Worm (Caenorhabditis elegans): Measurements from ENCODE around the gene Y50E8A.5.

Y50E8A.5 gene

DNA sequence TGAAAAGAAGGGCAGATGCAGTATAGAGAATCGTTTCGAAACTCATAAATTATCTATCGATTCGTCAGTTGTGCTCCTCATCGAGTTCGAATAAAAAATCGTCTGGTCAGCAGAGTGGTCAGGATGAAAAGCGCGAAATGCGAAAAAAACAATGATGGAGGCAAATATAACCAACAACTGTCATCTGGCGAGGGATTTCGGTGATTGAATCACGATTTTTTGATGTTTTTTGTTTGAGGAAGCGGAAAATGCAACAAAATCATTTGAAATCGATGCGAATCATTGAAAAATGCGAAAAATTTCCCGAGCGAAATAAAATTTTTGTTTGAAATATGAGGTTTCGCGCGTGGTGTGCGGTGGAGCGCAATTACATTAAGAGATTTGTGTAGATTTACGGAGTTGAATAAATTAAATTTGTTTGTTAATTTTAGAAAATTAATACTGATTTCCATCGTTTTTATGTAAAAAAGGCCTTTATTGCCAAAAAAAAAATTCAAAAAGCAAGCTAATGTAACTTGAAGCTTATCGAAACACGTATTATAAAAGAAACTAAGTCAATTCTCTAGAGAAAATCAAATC lies 2.5 kb downstream of the Y50E8A.5 start, which contains the start of gene unc-61:
unc-61 (minus strand) TSS at position 51 of the 579 bp plus-strand sequence.
- TF ChIP-seq lsy-2 (tag; optimal IDR thresholded peaks at IDR 0.05) (no peak), drap-1 (GFP tag; optimal IDR thresholded peaks at IDR 0.05) (no peak), ceh-43 (GFP tag; optimal IDR thresholded peaks at IDR 0.05) (no peak), ces-1 (GFP tag; optimal IDR thresholded peaks at IDR 0.05) (peak; percentile 89), elt-3 (tag; optimal IDR thresholded peaks at IDR 0.05) (no peak), ceh-39 (tag; optimal IDR thresholded peaks at IDR 0.05) (no peak), zip-8 (tag; optimal IDR thresholded peaks at IDR 0.05) (no peak), mep-1 (tag; optimal IDR thresholded peaks at IDR 0.05) (peak; percentile 1), nhr-237 (tag; optimal IDR thresholded peaks at IDR 0.05) (no peak), mls-2 (tag; optimal IDR thresholded peaks at IDR 0.05) (no peak), M03D4.4 (tag; optimal IDR thresholded peaks at IDR 0.05) (no peak), elt-1 (tag; optimal IDR thresholded peaks at IDR 0.05; ENCODE audit: borderline replicate concordance, insufficient read depth) (no peak), snpc-4 (tag; optimal IDR thresholded peaks at IDR 0.05) (no peak)

- TF ChIP-seq nhr-2 (tag; optimal IDR thresholded peaks at IDR 0.05): no peak
- no peak for TF ChIP-seq lin-13 (tag; optimal IDR thresholded peaks at IDR 0.05)
- TF ChIP-seq pha-4 (tag; optimal IDR thresholded peaks at IDR 0.05): no peak
- no peak for TF ChIP-seq lsy-2 (tag; optimal IDR thresholded peaks at IDR 0.05)
- no peak for TF ChIP-seq ces-1 (GFP tag; optimal IDR thresholded peaks at IDR 0.05)
- TF ChIP-seq nhr-12 (tag; optimal IDR thresholded peaks at IDR 0.05): no peak
- TF ChIP-seq unc-120 (tag; optimal IDR thresholded peaks at IDR 0.05; ENCODE audit: poor library complexity, severe bottlenecking): no peak
- TF ChIP-seq ceh-83 (GFP tag; optimal IDR thresholded peaks at IDR 0.05): no peak
- TF ChIP-seq snpc-4 (tag; optimal IDR thresholded peaks at IDR 0.05): no peak
- no peak for TF ChIP-seq elt-3 (tag; optimal IDR thresholded peaks at IDR 0.05)
- no peak for TF ChIP-seq elt-1 (tag; optimal IDR thresholded peaks at IDR 0.05; ENCODE audit: borderline replicate concordance, insufficient read depth)
- no peak for TF ChIP-seq tbx-8 (GFP tag; optimal IDR thresholded peaks at IDR 0.05)
- no peak for TF ChIP-seq zip-8 (tag; optimal IDR thresholded peaks at IDR 0.05)
- no peak for TF ChIP-seq flh-1 (GFP tag; optimal IDR thresholded peaks at IDR 0.05)
- TF ChIP-seq hlh-1 (tag; optimal IDR thresholded peaks at IDR 0.05): no peak
- no peak for TF ChIP-seq ham-2 (GFP tag; optimal IDR thresholded peaks at IDR 0.05)
- no peak for TF ChIP-seq mls-2 (tag; optimal IDR thresholded peaks at IDR 0.05)
Observed at ce11 chrV:14729343-14729742, 7.4 kb downstream of the Y50E8A.5 start, which contains the start of gene oig-3. Gene oig-3 (plus strand): TSS chrV:14729643.

DNA sequence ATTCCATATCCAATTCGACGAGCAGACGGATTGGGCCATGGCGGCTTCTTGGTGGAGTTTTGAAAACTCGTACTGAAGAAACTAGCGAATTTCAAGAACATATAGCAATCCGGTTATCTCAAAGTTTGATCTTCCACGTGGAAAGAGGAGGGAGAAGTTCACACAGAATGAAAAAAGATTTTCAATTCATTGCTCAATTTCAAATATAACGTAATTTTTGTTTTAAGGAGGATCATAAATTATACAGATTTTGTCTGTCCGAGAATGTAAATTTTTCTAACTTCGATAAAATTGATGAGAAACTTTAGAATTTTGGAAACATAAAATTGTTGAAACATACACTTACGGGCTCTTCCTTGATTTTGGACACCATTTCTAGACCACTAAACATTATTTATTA lies 8.0 kb downstream of the Y50E8A.5 start, which contains the start of gene Y50E8A.2:
Y50E8A.2 (minus strand) TSS at position 101 of the 400 bp plus-strand sequence.
- no peak for TF ChIP-seq lsy-2 (tag; optimal IDR thresholded peaks at IDR 0.05)
- no peak for TF ChIP-seq pha-4 (tag; optimal IDR thresholded peaks at IDR 0.05)
- TF ChIP-seq nhr-237 (tag; optimal IDR thresholded peaks at IDR 0.05): no peak
- no peak for TF ChIP-seq blmp-1 (tag; optimal IDR thresholded peaks at IDR 0.05)
- no peak for TF ChIP-seq nhr-76 (tag; optimal IDR thresholded peaks at IDR 0.05)
- no peak for TF ChIP-seq drap-1 (GFP tag; optimal IDR thresholded peaks at IDR 0.05)
- no peak for TF ChIP-seq ceh-83 (GFP tag; optimal IDR thresholded peaks at IDR 0.05)
- no peak for TF ChIP-seq ham-2 (GFP tag; optimal IDR thresholded peaks at IDR 0.05)
- no peak for TF ChIP-seq tbx-8 (GFP tag; optimal IDR thresholded peaks at IDR 0.05)
- no peak for TF ChIP-seq nhr-12 (tag; optimal IDR thresholded peaks at IDR 0.05)
- no peak for TF ChIP-seq nhr-2 (tag; optimal IDR thresholded peaks at IDR 0.05)
- TF ChIP-seq bed-3 (GFP tag; optimal IDR thresholded peaks at IDR 0.05): no peak
- TF ChIP-seq unc-39 (tag; optimal IDR thresholded peaks at IDR 0.05): no peak
- no peak for TF ChIP-seq ztf-11 (tag; optimal IDR thresholded peaks at IDR 0.05)
- no peak for TF ChIP-seq unc-62 (GFP tag; optimal IDR thresholded peaks at IDR 0.05)
- no peak for TF ChIP-seq nhr-28 (tag; optimal IDR thresholded peaks at IDR 0.05)
- TF ChIP-seq ces-1 (GFP tag; optimal IDR thresholded peaks at IDR 0.05): no peak
- no peak for TF ChIP-seq ceh-39 (tag; optimal IDR thresholded peaks at IDR 0.05)
- no peak for TF ChIP-seq mls-2 (tag; optimal IDR thresholded peaks at IDR 0.05)
- no peak for TF ChIP-seq lin-32 (GFP tag; optimal IDR thresholded peaks at IDR 0.05)

- TF ChIP-seq lsy-2 (tag; optimal IDR thresholded peaks at IDR 0.05) (no peak), tbx-8 (GFP tag; optimal IDR thresholded peaks at IDR 0.05) (no peak), mep-1 (tag; optimal IDR thresholded peaks at IDR 0.05) (no peak)
Observed at ce11 chrV:14726596-14726995, 10.2 kb downstream of the Y50E8A.5 start, which contains the start of gene Y50E8A.1. Gene Y50E8A.1 (plus strand): TSS chrV:14726896.

ce11 chrV:14725409-14725808 lies 11.3 kb downstream of the Y50E8A.5 start:
- TF ChIP-seq ceh-43 (GFP tag; optimal IDR thresholded peaks at IDR 0.05): no peak
- TF ChIP-seq elt-3 (tag; optimal IDR thresholded peaks at IDR 0.05): no peak
- TF ChIP-seq mls-2 (tag; optimal IDR thresholded peaks at IDR 0.05): no peak
- TF ChIP-seq ceh-83 (GFP tag; optimal IDR thresholded peaks at IDR 0.05): no peak
- TF ChIP-seq M03D4.4 (tag; optimal IDR thresholded peaks at IDR 0.05): no peak
- no peak for TF ChIP-seq flh-1 (GFP tag; optimal IDR thresholded peaks at IDR 0.05)
- TF ChIP-seq lin-32 (GFP tag; optimal IDR thresholded peaks at IDR 0.05): no peak
- no peak for TF ChIP-seq nhr-76 (tag; optimal IDR thresholded peaks at IDR 0.05)
- no peak for TF ChIP-seq cnd-1 (tag; optimal IDR thresholded peaks at IDR 0.05)
- no peak for TF ChIP-seq unc-120 (tag; optimal IDR thresholded peaks at IDR 0.05; ENCODE audit: poor library complexity, severe bottlenecking)
- TF ChIP-seq zip-8 (tag; optimal IDR thresholded peaks at IDR 0.05): no peak
- no peak for TF ChIP-seq pha-4 (tag; optimal IDR thresholded peaks at IDR 0.05)
- no peak for TF ChIP-seq tbx-8 (GFP tag; optimal IDR thresholded peaks at IDR 0.05)
- TF ChIP-seq snpc-4 (tag; optimal IDR thresholded peaks at IDR 0.05): no peak
- TF ChIP-seq nhr-2 (tag; optimal IDR thresholded peaks at IDR 0.05): no peak
- TF ChIP-seq lsy-2 (tag; optimal IDR thresholded peaks at IDR 0.05): no peak
- TF ChIP-seq bed-3 (GFP tag; optimal IDR thresholded peaks at IDR 0.05): no peak
